Worm (Caenorhabditis elegans): ENCODE data around the gene sec-16A.2.

Gene sec-16A.2

DNA sequence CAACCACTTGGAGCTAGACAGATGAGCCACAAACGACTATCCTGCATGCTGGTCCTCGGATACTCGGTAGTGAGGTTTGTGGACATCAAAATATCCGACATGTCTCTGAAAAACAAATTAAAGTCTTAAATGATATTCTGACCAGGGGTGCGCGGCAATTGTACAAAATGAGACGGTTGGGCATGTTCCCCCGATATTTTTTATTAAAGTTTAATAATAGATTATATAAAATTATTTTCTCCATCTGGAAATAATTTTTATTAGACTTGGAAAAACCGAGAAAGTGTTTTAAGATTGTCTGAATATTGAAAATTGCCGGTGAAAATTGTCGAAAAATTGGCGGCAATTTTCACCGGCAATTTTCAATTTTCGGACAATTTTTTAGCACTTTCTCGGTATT, 40.8 kb downstream of the sec-16A.2 start, which contains the start of gene F55E10.4:
TSS of gene F55E10.4 (minus strand) at position 101 of the 400 bp plus-strand sequence.
- TF ChIP-seq zip-5 (tag; optimal IDR thresholded peaks at IDR 0.05) = no peak
- no peak for TF ChIP-seq tbx-2 (tag; optimal IDR thresholded peaks at IDR 0.05)
- no peak for TF ChIP-seq unc-55 (GFP tag; optimal IDR thresholded peaks at IDR 0.05)
- TF ChIP-seq K09A11.1 (tag; optimal IDR thresholded peaks at IDR 0.05; ENCODE audit: insufficient read depth) = no peak
- no peak for TF ChIP-seq C38D4.7 (GFP tag; optimal IDR thresholded peaks at IDR 0.05)
- TF ChIP-seq pha-2 (tag; optimal IDR thresholded peaks at IDR 0.05) = no peak
- TF ChIP-seq ttx-3 (tag; optimal IDR thresholded peaks at IDR 0.05) = no peak
- no peak for TF ChIP-seq madf-2 (tag; optimal IDR thresholded peaks at IDR 0.05)
- no peak for TF ChIP-seq dmd-4 (tag; optimal IDR thresholded peaks at IDR 0.05; ENCODE audit: borderline replicate concordance)
- TF ChIP-seq pag-3 (tag; optimal IDR thresholded peaks at IDR 0.05; ENCODE audit: borderline replicate concordance) = no peak
- TF ChIP-seq syd-9 (tag; optimal IDR thresholded peaks at IDR 0.05) = no peak
- TF ChIP-seq nfya-1 (tag; optimal IDR thresholded peaks at IDR 0.05) = no peak

DNA sequence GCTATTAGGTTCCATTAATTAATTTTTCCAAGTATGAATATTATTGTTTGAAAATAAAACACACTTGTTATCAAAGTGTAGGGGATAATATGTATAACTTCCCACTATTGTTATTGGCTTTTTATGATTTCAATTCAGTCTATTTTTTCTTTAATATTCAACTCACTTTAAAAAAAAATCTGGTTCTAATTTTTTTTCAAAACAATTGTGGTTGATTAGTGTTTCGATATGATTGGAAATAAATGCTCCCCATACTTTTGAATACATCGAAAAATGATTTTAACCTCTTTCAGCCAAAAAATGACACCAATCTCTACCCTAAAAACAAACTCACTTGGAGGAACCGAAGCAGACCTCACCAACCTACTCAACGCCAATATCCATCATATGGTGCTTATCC, 53.3 kb downstream of the sec-16A.2 start, which contains the start of gene F55E10.2:
TSS of gene F55E10.2 (plus strand) at position 301 of the 400 bp plus-strand sequence.
- TF ChIP-seq K09A11.1 (tag; optimal IDR thresholded peaks at IDR 0.05; ENCODE audit: insufficient read depth) = no peak
- no peak for TF ChIP-seq fkh-6 (tag; optimal IDR thresholded peaks at IDR 0.05)
- TF ChIP-seq pat-9 (tag; optimal IDR thresholded peaks at IDR 0.05) = no peak
- TF ChIP-seq nfya-1 (tag; optimal IDR thresholded peaks at IDR 0.05) = no peak
- TF ChIP-seq gmeb-2 (tag; optimal IDR thresholded peaks at IDR 0.05) = no peak
- no peak for TF ChIP-seq nhr-232 (tag; optimal IDR thresholded peaks at IDR 0.05)
- TF ChIP-seq tbx-2 (tag; optimal IDR thresholded peaks at IDR 0.05) = no peak
- TF ChIP-seq hlh-8 (tag; optimal IDR thresholded peaks at IDR 0.05) = no peak
- TF ChIP-seq nhr-11 (tag; optimal IDR thresholded peaks at IDR 0.05) = no peak
- no peak for TF ChIP-seq lin-11 (tag; optimal IDR thresholded peaks at IDR 0.05)

DNA sequence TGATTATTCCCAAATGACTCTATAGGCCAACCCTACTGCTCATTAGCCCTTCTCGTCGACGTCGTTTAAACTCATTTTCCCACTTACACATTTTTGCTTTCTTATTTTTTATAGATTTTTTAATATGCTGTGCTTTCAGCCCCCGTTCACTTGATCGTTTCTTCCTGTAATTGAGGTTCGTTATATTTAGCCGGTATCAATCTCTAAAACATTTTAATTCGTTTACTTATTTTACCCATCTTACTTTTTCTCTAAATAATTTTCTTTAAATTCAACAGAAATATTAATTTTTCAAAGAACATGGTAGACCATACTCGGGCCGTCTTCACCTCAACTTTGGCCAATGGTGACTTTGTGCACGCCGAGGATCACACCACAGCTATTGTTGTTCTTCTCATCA, 54.6 kb downstream of the sec-16A.2 start, which contains the start of gene F55E10.1:
TSS of gene F55E10.1 (plus strand) at position 301 of the 400 bp plus-strand sequence.
- TF ChIP-seq ceh-9 (tag; optimal IDR thresholded peaks at IDR 0.05) = no peak
- TF ChIP-seq pha-4 (tag; optimal IDR thresholded peaks at IDR 0.05) = no peak
- TF ChIP-seq ama-1 (optimal IDR thresholded peaks at IDR 0.05) = no peak
- no peak for TF ChIP-seq lin-11 (tag; optimal IDR thresholded peaks at IDR 0.05)
- no peak for TF ChIP-seq ceh-24 (tag; optimal IDR thresholded peaks at IDR 0.05)
- TF ChIP-seq ceh-2 (tag; optimal IDR thresholded peaks at IDR 0.05) = no peak
- no peak for TF ChIP-seq eyg-1 (tag; optimal IDR thresholded peaks at IDR 0.05)

All from whole organism, late embryonic.